In the genomic region with DNA sequence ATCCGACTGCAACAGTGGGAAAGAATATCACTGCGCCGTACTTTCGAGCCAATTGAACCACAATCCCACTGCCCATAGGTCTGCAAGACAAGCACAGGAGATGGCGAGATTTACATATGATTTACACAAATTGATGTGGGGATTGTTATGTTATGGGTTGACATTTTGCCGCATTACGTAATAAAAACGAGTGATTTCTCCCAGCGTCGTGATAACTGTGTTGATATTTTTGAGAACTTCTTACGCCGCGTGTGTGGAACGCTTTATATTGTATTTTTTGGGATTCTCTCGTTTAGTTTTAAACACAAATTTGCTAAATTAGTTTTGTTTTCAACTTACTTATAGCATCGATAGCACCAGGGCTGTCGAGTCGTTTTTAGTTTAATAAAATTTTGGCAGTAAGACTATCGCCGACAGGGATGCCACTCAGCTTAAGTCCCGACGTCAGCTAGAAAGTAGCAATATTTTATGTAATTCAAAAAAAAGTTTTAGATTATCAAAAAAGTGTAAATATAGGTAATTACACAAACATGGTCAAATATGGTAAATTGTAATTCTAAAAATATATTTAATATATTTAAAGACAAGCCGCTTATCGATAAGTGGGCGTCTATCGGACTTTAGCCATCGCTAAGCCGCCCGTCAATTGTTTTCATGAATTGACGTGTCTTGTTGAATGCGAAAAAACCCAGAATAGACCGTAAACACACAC, we compare ENCODE assay signal across 5 fruit fly cellular contexts.
TF ChIP-seq lines count a peak whose summit lies in the region.

A gene (minus strand): TSS at position 388 of the 712 bp plus-strand sequence.
A gene (minus strand): TSS at position 388 of the 712 bp plus-strand sequence.
A gene (plus strand): TSS at position 621 of the 712 bp plus-strand sequence.

- TF ChIP-seq CTCF in whole organism, embryonic (GFP tag; optimal IDR thresholded peaks at IDR 0.05; lab: Kevin White, UChicago): no peak

TF ChIP-seq in whole organism, adult, 20 proteins besides CTCF, POLR2A, EP300 and RAD21 (continues in another document):
- no peak for TF ChIP-seq CG33017 (tag; optimal IDR thresholded peaks at IDR 0.05; lab: Kevin White, UChicago)
- TF ChIP-seq pad (GFP tag; optimal IDR thresholded peaks at IDR 0.05; lab: Kevin White, UChicago): peak; percentile 46
- TF ChIP-seq Mnt (GFP tag; optimal IDR thresholded peaks at IDR 0.05; lab: Kevin White, UChicago): peak; percentile 75
- no peak for TF ChIP-seq cnc (optimal IDR thresholded peaks at IDR 0.05; lab: Kevin White, UChicago)
- TF ChIP-seq Hr96 (GFP tag; optimal IDR thresholded peaks at IDR 0.05; lab: Kevin White, UChicago): peak; percentile 32
- peak; percentile 96 for TF ChIP-seq CG14711 (tag; optimal IDR thresholded peaks at IDR 0.05; lab: Kevin White, UChicago)
- no peak for TF ChIP-seq Clk (GFP tag; optimal IDR thresholded peaks at IDR 0.05; lab: Kevin White, UChicago)
- peak; percentile 80 for TF ChIP-seq bab1 (GFP tag; optimal IDR thresholded peaks at IDR 0.05; lab: Kevin White, UChicago)
- peak; percentile 81 for TF ChIP-seq CG1620 (GFP tag; optimal IDR thresholded peaks at IDR 0.05; lab: Kevin White, UChicago)
- TF ChIP-seq tj (GFP tag; optimal IDR thresholded peaks at IDR 0.05; lab: Kevin White, UChicago): peak; percentile 61
- peak; percentile 76 for TF ChIP-seq CG7101 (tag; optimal IDR thresholded peaks at IDR 0.05; lab: Kevin White, UChicago)
- no peak for TF ChIP-seq cic (GFP tag; optimal IDR thresholded peaks at IDR 0.05; lab: Kevin White, UChicago)
- TF ChIP-seq kay (GFP tag; lab: Kevin White, UChicago; ENCODE audit: borderline replicate concordance): no peak
- peak; percentile 44 for TF ChIP-seq Crg-1 (GFP tag; optimal IDR thresholded peaks at IDR 0.05; lab: Kevin White, UChicago)
- peak; percentile 11 for TF ChIP-seq CG7045 (GFP tag; optimal IDR thresholded peaks at IDR 0.05; lab: Kevin White, UChicago)
- peak; percentile 67 for TF ChIP-seq CG11617 (GFP tag; optimal IDR thresholded peaks at IDR 0.05; lab: Kevin White, UChicago)

TF ChIP-seq in whole organism, embryonic, 481 proteins besides CTCF, POLR2A, EP300 and RAD21 (continues in another document):
- no peak for TF ChIP-seq CG12299 (tag; optimal IDR thresholded peaks at IDR 0.05; lab: Kevin White, UChicago)
- no peak for TF ChIP-seq CG7271 (tag; optimal IDR thresholded peaks at IDR 0.05; lab: Kevin White, UChicago)
- TF ChIP-seq CG16779 (GFP tag; IDR thresholded peaks at IDR 0.05; lab: Robert Waterston, UW): no peak
- TF ChIP-seq chn (GFP tag; optimal IDR thresholded peaks at IDR 0.05; lab: Kevin White, UChicago): peak; percentile 28
- no peak for TF ChIP-seq trh (GFP tag; optimal IDR thresholded peaks at IDR 0.05; lab: Kevin White, UChicago)
- peak; percentile 56 for TF ChIP-seq dmrt11E (tag; optimal IDR thresholded peaks at IDR 0.05; lab: Kevin White, UChicago)
- peak; percentile 43; the same call in 1 of the 2 replicates for TF ChIP-seq CG32532 (GFP tag; IDR thresholded peaks at IDR 0.05; lab: Robert Waterston, UW)
- peak; percentile 69 for TF ChIP-seq knrl (GFP tag; IDR thresholded peaks at IDR 0.05; lab: Robert Waterston, UW; ENCODE audit: partially characterized antibody)
- no peak for TF ChIP-seq CG12071 (GFP tag; optimal IDR thresholded peaks at IDR 0.05; lab: Kevin White, UChicago)
- peak; percentile 67 for TF ChIP-seq CG30020 (tag; optimal IDR thresholded peaks at IDR 0.05; lab: Kevin White, UChicago)
- peak; percentile 93 for TF ChIP-seq Ets65A (GFP tag; lab: Kevin White, UChicago)
- no peak for TF ChIP-seq CG11723 (GFP tag; optimal IDR thresholded peaks at IDR 0.05; lab: Kevin White, UChicago)
- peak; percentile 32 for TF ChIP-seq exex (tag; optimal IDR thresholded peaks at IDR 0.05; lab: Kevin White, UChicago)
- TF ChIP-seq gsb (GFP tag; IDR thresholded peaks at IDR 0.05; lab: Robert Waterston, UW): no peak
- no peak; the same call in 2 of the 3 replicates for TF ChIP-seq Opbp (GFP tag; IDR thresholded peaks at IDR 0.05; lab: Robert Waterston, UW; ENCODE audit: partially characterized antibody)
- TF ChIP-seq Gug (GFP tag; IDR thresholded peaks at IDR 0.05; lab: Robert Waterston, UW): peak; percentile 56; the same call in 1 of the 4 replicates

TF ChIP-seq in whole organism, prepupa, 60 proteins besides CTCF, POLR2A, EP300 and RAD21 (continues in another document):
- TF ChIP-seq Hr38 (GFP tag; optimal IDR thresholded peaks at IDR 0.05; lab: Kevin White, UChicago) (no peak), CG8319 (GFP tag; optimal IDR thresholded peaks at IDR 0.05; lab: Kevin White, UChicago) (no peak), Blimp-1 (GFP tag; optimal IDR thresholded peaks at IDR 0.05; lab: Kevin White, UChicago) (no peak), net (GFP tag; optimal IDR thresholded peaks at IDR 0.05; lab: Kevin White, UChicago) (no peak), CG7368 (GFP tag; optimal IDR thresholded peaks at IDR 0.05; lab: Kevin White, UChicago) (no peak), Sox15 (GFP tag; optimal IDR thresholded peaks at IDR 0.05; lab: Kevin White, UChicago) (no peak), CG32006 (GFP tag; optimal IDR thresholded peaks at IDR 0.05; lab: Kevin White, UChicago) (peak; percentile 6), fd85E (GFP tag; optimal IDR thresholded peaks at IDR 0.05; lab: Kevin White, UChicago) (no peak), Gug (GFP tag; IDR thresholded peaks at IDR 0.05; lab: Robert Waterston, UW) (no peak), dsx (GFP tag; optimal IDR thresholded peaks at IDR 0.05; lab: Kevin White, UChicago; ENCODE audit: poor library complexity, severe bottlenecking) (peak; percentile 24), CG6163 (GFP tag; IDR thresholded peaks at IDR 0.05; lab: Robert Waterston, UW) (peak; percentile 56; the same call in 2 of the 3 replicates), dac (GFP tag; optimal IDR thresholded peaks at IDR 0.05; lab: Kevin White, UChicago) (no peak), Sox14 (GFP tag; optimal IDR thresholded peaks at IDR 0.05; lab: Kevin White, UChicago) (peak; percentile 7), CG8119 (GFP tag; IDR thresholded peaks at IDR 0.05; lab: Robert Waterston, UW) (peak; percentile 43; the same call in 1 of the 3 replicates), Eip75B (GFP tag; optimal IDR thresholded peaks at IDR 0.05; lab: Kevin White, UChicago) (peak; percentile 35), CG6276 (GFP tag; optimal IDR thresholded peaks at IDR 0.05; lab: Kevin White, UChicago) (no peak), pdm3 (GFP tag; optimal IDR thresholded peaks at IDR 0.05; lab: Kevin White, UChicago) (peak; percentile 61)

TF ChIP-seq in whole organism, pupa, 21 proteins besides CTCF, POLR2A, EP300 and RAD21 (continues in another document):
- TF ChIP-seq CG4496 (GFP tag; IDR thresholded peaks at IDR 0.05; lab: Robert Waterston, UW) (0 out of 3 replicates have a peak, but pooled peaks have one; percentile 26), CG14655 (GFP tag; optimal IDR thresholded peaks at IDR 0.05; lab: Kevin White, UChicago) (no peak), CG12605 (GFP tag; IDR thresholded peaks at IDR 0.05; lab: Robert Waterston, UW) (no peak), fd96Ca (GFP tag; IDR thresholded peaks at IDR 0.05; lab: Robert Waterston, UW) (no peak; the same call in 2 of the 3 replicates), Snoo (tag; optimal IDR thresholded peaks at IDR 0.05; lab: Kevin White, UChicago) (peak; percentile 10), CG32121 (GFP tag; IDR thresholded peaks at IDR 0.05; lab: Robert Waterston, UW) (peak; percentile 48; the same call in 1 of the 2 replicates), CG9948 (tag; optimal IDR thresholded peaks at IDR 0.05; lab: Kevin White, UChicago) (peak; percentile 20), CG10348 (GFP tag; IDR thresholded peaks at IDR 0.05; lab: Robert Waterston, UW) (no peak), gl (tag; optimal IDR thresholded peaks at IDR 0.05; lab: Kevin White, UChicago) (no peak), CG15710 (tag; optimal IDR thresholded peaks at IDR 0.05; lab: Kevin White, UChicago) (peak; percentile 38), CG8301 (tag; optimal IDR thresholded peaks at IDR 0.05; lab: Kevin White, UChicago) (no peak), EcR (GFP tag; optimal IDR thresholded peaks at IDR 0.05; lab: Kevin White, UChicago) (no peak), rn (GFP tag; IDR thresholded peaks at IDR 0.05; lab: Robert Waterston, UW) (no peak), Pif1B (GFP tag; optimal IDR thresholded peaks at IDR 0.05; lab: Kevin White, UChicago) (peak; percentile 32), CG8159 (tag; optimal IDR thresholded peaks at IDR 0.05; lab: Kevin White, UChicago) (peak; percentile 40), Pif1A (GFP tag; optimal IDR thresholded peaks at IDR 0.05; lab: Kevin White, UChicago) (peak; percentile 46), CG17806 (tag; optimal IDR thresholded peaks at IDR 0.05; lab: Kevin White, UChicago) (peak; percentile 21), CG34367 (tag; optimal IDR thresholded peaks at IDR 0.05; lab: Kevin White, UChicago) (no peak)

TF ChIP-seq in whole organism, wandering third instar larva, 38 proteins besides CTCF, POLR2A, EP300 and RAD21 (continues in another document):
- TF ChIP-seq lola (GFP tag; optimal IDR thresholded peaks at IDR 0.05; lab: Kevin White, UChicago) (no peak), Hr78 (GFP tag; optimal IDR thresholded peaks at IDR 0.05; lab: Kevin White, UChicago) (no peak), Hnf4 (GFP tag; optimal IDR thresholded peaks at IDR 0.05; lab: Kevin White, UChicago) (peak; percentile 79), CG9705 (GFP tag; optimal IDR thresholded peaks at IDR 0.05; lab: Kevin White, UChicago) (peak; percentile 50), psq (GFP tag; optimal IDR thresholded peaks at IDR 0.05; lab: Kevin White, UChicago) (peak; percentile 55), Jra (GFP tag; optimal IDR thresholded peaks at IDR 0.05; lab: Kevin White, UChicago) (peak; percentile 33), br (GFP tag; optimal IDR thresholded peaks at IDR 0.05; lab: Kevin White, UChicago) (peak; percentile 40), CrebA (GFP tag; optimal IDR thresholded peaks at IDR 0.05; lab: Kevin White, UChicago; ENCODE audit: borderline replicate concordance) (no peak), Dfd (GFP tag; optimal IDR thresholded peaks at IDR 0.05; lab: Kevin White, UChicago) (no peak), dl (GFP tag; optimal IDR thresholded peaks at IDR 0.05; lab: Kevin White, UChicago; ENCODE audit: insufficient read depth in 1 of 2, partially characterized antibody in 2 of 2) (no peak), rgr (GFP tag; optimal IDR thresholded peaks at IDR 0.05; lab: Kevin White, UChicago) (peak; percentile 70), foxo (GFP tag; optimal IDR thresholded peaks at IDR 0.05; lab: Kevin White, UChicago) (peak in 1 of 2 experiments; percentile 79), jim (GFP tag; optimal IDR thresholded peaks at IDR 0.05; lab: Kevin White, UChicago) (no peak), dmrt93B (GFP tag; optimal IDR thresholded peaks at IDR 0.05; lab: Kevin White, UChicago) (peak; percentile 9), sv (GFP tag; optimal IDR thresholded peaks at IDR 0.05; lab: Kevin White, UChicago) (peak; percentile 44), Hr83 (GFP tag; optimal IDR thresholded peaks at IDR 0.05; lab: Kevin White, UChicago; ENCODE audit: poor library complexity, severe bottlenecking) (peak; percentile 31), Myc (optimal IDR thresholded peaks at IDR 0.05; lab: Kevin White, UChicago) (peak; percentile 68), fru (GFP tag; optimal IDR thresholded peaks at IDR 0.05; lab: Kevin White, UChicago) (peak; percentile 59), Vsx2 (GFP tag; optimal IDR thresholded peaks at IDR 0.05; lab: Kevin White, UChicago; ENCODE audit: partially characterized antibody) (no peak)
